Worm (Caenorhabditis elegans) whole organism, young adult: ENCODE results near the gene rdl-1.
A peak's percentile ranks its signal among the peaks of the same experiment; 100 is the strongest.

Experiments
- B0019.2 ChIP-seq: fragments of 200-800 bp; sonication (Bioruptor generic); conservative IDR thresholded peaks from 2 replicates; pipeline ENCODE4 v1.3.6; 2022; ENCODE audit warnings: missing genetic modification reagents, missing genetic modification characterization, missing compliant biosample characterization
- B0035.1 ChIP-seq: sonication (generic microtip); optimal IDR thresholded peaks from 2 replicates; lab custom pipeline; 2016; ENCODE audit warnings: missing genetic modification characterization, mild to moderate bottlenecking, missing compliant biosample characterization, missing genotype, missing genetic modification reagents
- B0336.3 ChIP-seq: fragments of 200-800 bp; sonication (Bioruptor generic); IDR thresholded peaks from 2 replicates; pipeline ENCODE4 v1.3.6; 2022; ENCODE audit warnings: missing genetic modification characterization, missing compliant biosample characterization
- F10E7.11 ChIP-seq: sonication (generic microtip); optimal IDR thresholded peaks from 2 replicates; lab custom pipeline; 2017; ENCODE audit warnings: mild to moderate bottlenecking, missing genetic modification characterization, moderate library complexity, missing compliant biosample characterization
- F39B2.1 ChIP-seq: fragments of 200-800 bp; sonication (Bioruptor generic); IDR thresholded peaks from 2 replicates; pipeline ENCODE4 v1.3.6; 2022; ENCODE audit warnings: missing genetic modification reagents, missing genetic modification characterization, missing compliant biosample characterization
- F49E8.2 ChIP-seq: sonication (generic microtip); optimal IDR thresholded peaks from 3 replicates; lab custom pipeline; 2017; ENCODE audit warnings: missing genetic modification characterization, mild to moderate bottlenecking, missing compliant biosample characterization, antibody characterized with exemption, moderate library complexity; ENCODE audit not compliant: insufficient read depth
- K12H6.12 ChIP-seq: fragments of 200-800 bp; sonication (Bioruptor generic); optimal IDR thresholded peaks from 2 replicates; lab custom pipeline; 2018; ENCODE audit warnings: mild to moderate bottlenecking, missing genetic modification characterization, missing compliant biosample characterization
- T07F8.4 ChIP-seq: sonication (generic microtip); optimal IDR thresholded peaks from 2 replicates; lab custom pipeline; 2016; ENCODE audit warnings: mild to moderate bottlenecking, missing genetic modification characterization, moderate library complexity, missing compliant biosample characterization
- T26A5.8 ChIP-seq: sonication (generic microtip); optimal IDR thresholded peaks from 2 replicates; lab custom pipeline; 2016; ENCODE audit warnings: missing genetic modification characterization, missing compliant biosample characterization
- Y67H2A.10 ChIP-seq: fragments of 200-800 bp; sonication (Bioruptor generic); conservative IDR thresholded peaks from 2 replicates; pipeline ENCODE4 v1.3.6; 2022; ENCODE audit warnings: missing genetic modification reagents, missing genetic modification characterization, missing compliant biosample characterization
- Y79H2A.3 ChIP-seq: fragments of 200-800 bp; sonication (Bioruptor generic); conservative IDR thresholded peaks from 2 replicates; pipeline ENCODE4 v1.3.6; 2022; ENCODE audit warnings: missing genetic modification reagents, missing genetic modification characterization, missing compliant biosample characterization
- akir-1 ChIP-seq: fragments of 200-800 bp; sonication (Bioruptor generic); optimal IDR thresholded peaks from 2 replicates; lab custom pipeline; 2018; ENCODE audit warnings: mild to moderate bottlenecking, missing genetic modification characterization, moderate library complexity, missing compliant biosample characterization
- athp-1 ChIP-seq: sonication (generic microtip); optimal IDR thresholded peaks from 2 replicates; lab custom pipeline; 2017; ENCODE audit warnings: mild to moderate bottlenecking, missing genetic modification characterization, missing compliant biosample characterization
- bed-1 ChIP-seq: fragments of 200-800 bp; sonication (Bioruptor generic); IDR thresholded peaks from 2 replicates; pipeline ENCODE4 v1.3.6; 2022; ENCODE audit warnings: missing genetic modification reagents, missing genetic modification characterization, missing compliant biosample characterization
- bed-2 ChIP-seq: fragments of 200-800 bp; sonication (Bioruptor generic); IDR thresholded peaks from 2 replicates; pipeline ENCODE4 v1.3.6; 2022; ENCODE audit warnings: missing genetic modification reagents, missing genetic modification characterization, missing compliant biosample characterization
- cebp-1 ChIP-seq, 2 experiments: fragments of 200-800 bp in 1 of 2; sonication (Bioruptor generic) in 1 of 2; sonication (generic microtip) in 1 of 2; IDR thresholded peaks in 1 of 2; optimal IDR thresholded peaks in 1 of 2; 2 replicates each; pipeline versions ENCODE4 v1.3.6 to Lab custom; 2017 to 2022; ENCODE audit warnings: missing compliant biosample characterization in 2 of 2, missing genetic modification characterization in 2 of 2, mild to moderate bottlenecking in 1 of 2, missing genetic modification reagents in 1 of 2, moderate library complexity in 1 of 2
- ceh-40 ChIP-seq: fragments of 200-800 bp; sonication (Bioruptor generic); IDR thresholded peaks from 2 replicates; pipeline ENCODE4 v1.3.6; 2022; ENCODE audit warnings: missing genetic modification characterization, missing compliant biosample characterization
- ceh-91 ChIP-seq: fragments of 200-800 bp; sonication (Bioruptor generic); IDR thresholded peaks from 2 replicates; pipeline ENCODE4 v1.3.6; 2022; ENCODE audit warnings: missing genetic modification reagents, missing genetic modification characterization, missing compliant biosample characterization
- die-1 ChIP-seq: sonication (generic microtip); optimal IDR thresholded peaks from 2 replicates; lab custom pipeline; 2016; ENCODE audit warnings: missing genotype, mild to moderate bottlenecking, missing genetic modification characterization, missing compliant biosample characterization
- dox-1 ChIP-seq: fragments of 200-800 bp; sonication (Bioruptor generic); IDR thresholded peaks from 2 replicates; pipeline ENCODE4 v1.3.6; 2022; ENCODE audit warnings: missing genetic modification reagents, missing genetic modification characterization, missing compliant biosample characterization
- efl-1 ChIP-seq: fragments of 150-350 bp; optimal IDR thresholded peaks from 2 replicates; lab custom pipeline; 2014; ENCODE audit warnings: missing biosample characterization, missing genetic modification reagents, missing genetic modification characterization
- egrh-3 ChIP-seq: fragments of 200-800 bp; sonication (Bioruptor generic); IDR thresholded peaks from 2 replicates; pipeline ENCODE4 v1.3.6; 2022; ENCODE audit warnings: missing genetic modification reagents, missing genetic modification characterization, missing compliant biosample characterization
- ets-4 ChIP-seq: fragments of 200-800 bp; sonication (Bioruptor generic); optimal IDR thresholded peaks from 2 replicates; lab custom pipeline; 2018; ENCODE audit warnings: mild to moderate bottlenecking, missing genetic modification characterization, missing compliant biosample characterization
- fkh-3 ChIP-seq: sonication (generic microtip); optimal IDR thresholded peaks from 2 replicates; lab custom pipeline; 2016; ENCODE audit warnings: mild to moderate bottlenecking, missing genetic modification characterization, missing compliant biosample characterization
- hlh-26 ChIP-seq: fragments of 200-800 bp; sonication (Bioruptor generic); conservative IDR thresholded peaks from 2 replicates; pipeline ENCODE4 v1.3.6; 2022; ENCODE audit warnings: missing genetic modification reagents, missing genetic modification characterization, missing compliant biosample characterization
- hmg-20 ChIP-seq: fragments of 200-800 bp; sonication (Bioruptor generic); IDR thresholded peaks from 2 replicates; pipeline ENCODE4 v1.3.6; 2022; ENCODE audit warnings: missing genetic modification reagents, missing genetic modification characterization, missing compliant biosample characterization
- hrde-1 ChIP-seq: sonication (generic microtip); optimal IDR thresholded peaks from 2 replicates; lab custom pipeline; 2016; ENCODE audit warnings: missing genetic modification characterization, mild to moderate bottlenecking, missing compliant biosample characterization, moderate library complexity, missing genotype, missing genetic modification reagents, borderline replicate concordance
- hsf-1 ChIP-seq: fragments of 200-800 bp; sonication (Bioruptor generic); IDR thresholded peaks from 2 replicates; pipeline ENCODE4 v1.3.6; 2022; ENCODE audit warnings: missing genetic modification reagents, missing genetic modification characterization, missing compliant biosample characterization
- let-526 ChIP-seq: fragments of 200-800 bp; sonication (Bioruptor generic); IDR thresholded peaks from 2 replicates; pipeline ENCODE4 v1.3.6; 2022; ENCODE audit warnings: missing genetic modification reagents, missing genetic modification characterization, missing compliant biosample characterization
- let-607 ChIP-seq, 2 experiments: fragments of 200-800 bp in 1 of 2; sonication (Bioruptor generic) in 1 of 2; sonication (generic microtip) in 1 of 2; optimal IDR thresholded peaks; 2 replicates each; lab custom pipeline; 2016 to 2018; ENCODE audit warnings: mild to moderate bottlenecking in 2 of 2, missing compliant biosample characterization in 2 of 2, missing genetic modification characterization in 2 of 2, moderate library complexity in 2 of 2, missing genotype in 1 of 2
- lin-26 ChIP-seq: fragments of 200-800 bp; sonication (Bioruptor generic); IDR thresholded peaks from 2 replicates; pipeline ENCODE4 v1.3.6; 2022; ENCODE audit warnings: missing genetic modification reagents, missing genetic modification characterization, missing compliant biosample characterization
- lin-35 ChIP-seq, 3 experiments: fragments of 150-350 bp in 2 of 3; sonication (generic microtip) in 1 of 3; optimal IDR thresholded peaks; 2 replicates each; lab custom pipeline; 2014 to 2018; ENCODE audit warnings: missing biosample characterization in 3 of 3, missing genetic modification characterization in 3 of 3, missing genetic modification reagents in 3 of 3
- lir-1 ChIP-seq: fragments of 200-800 bp; sonication (Bioruptor generic); conservative IDR thresholded peaks from 2 replicates; pipeline ENCODE4 v1.3.6; 2022; ENCODE audit warnings: missing genetic modification reagents, missing genetic modification characterization, missing compliant biosample characterization
- lsl-1 ChIP-seq: fragments of 200-800 bp; sonication (Bioruptor generic); optimal IDR thresholded peaks from 2 replicates; lab custom pipeline; 2018; ENCODE audit warnings: mild to moderate bottlenecking, missing genetic modification characterization, moderate library complexity, missing compliant biosample characterization
- madf-10 ChIP-seq: sonication (generic microtip); optimal IDR thresholded peaks from 2 replicates; lab custom pipeline; 2016; ENCODE audit warnings: mild to moderate bottlenecking, missing genetic modification characterization, missing compliant biosample characterization
- mes-4 ChIP-seq: sonication (generic microtip); optimal IDR thresholded peaks from 2 replicates; lab custom pipeline; 2016; ENCODE audit warnings: missing genotype, missing genetic modification characterization, missing compliant biosample characterization
- nfya-2 ChIP-seq: fragments of 200-800 bp; sonication (Bioruptor generic); IDR thresholded peaks from 2 replicates; pipeline ENCODE4 v1.3.6; 2022; ENCODE audit warnings: missing genetic modification reagents, missing genetic modification characterization, missing compliant biosample characterization
- sea-2 ChIP-seq: fragments of 200-800 bp; sonication (Bioruptor generic); IDR thresholded peaks from 2 replicates; pipeline ENCODE4 v1.3.6; 2022; ENCODE audit warnings: missing genetic modification characterization, missing compliant biosample characterization
- tbp1 ChIP-seq: fragments of 200-800 bp; sonication (Bioruptor generic); optimal IDR thresholded peaks from 2 replicates; lab custom pipeline; 2018; ENCODE audit warnings: mild to moderate bottlenecking, missing genetic modification characterization, missing compliant biosample characterization
- unc-130 ChIP-seq: sonication (generic microtip); optimal IDR thresholded peaks from 2 replicates; lab custom pipeline; 2016; ENCODE audit warnings: missing genetic modification reagents, missing genetic modification characterization, missing compliant biosample characterization
- xnd-1 ChIP-seq: sonication (generic microtip); optimal IDR thresholded peaks from 2 replicates; lab custom pipeline; 2016; ENCODE audit warnings: missing genotype, missing genetic modification reagents, missing genetic modification characterization, missing compliant biosample characterization
- ztf-18 ChIP-seq: sonication (generic microtip); optimal IDR thresholded peaks from 2 replicates; lab custom pipeline; 2016; ENCODE audit warnings: missing genotype, mild to moderate bottlenecking, missing genetic modification characterization, missing compliant biosample characterization
- ztf-22 ChIP-seq: fragments of 200-800 bp; sonication (Bioruptor generic); optimal IDR thresholded peaks from 2 replicates; lab custom pipeline; 2018; ENCODE audit warnings: mild to moderate bottlenecking, missing genetic modification characterization, moderate library complexity, missing compliant biosample characterization
- ztf-25 ChIP-seq: fragments of 200-800 bp; sonication (Bioruptor generic); IDR thresholded peaks from 2 replicates; pipeline ENCODE4 v1.3.6; 2022; ENCODE audit warnings: missing genetic modification reagents, missing genetic modification characterization, missing compliant biosample characterization

rdl-1 gene

ce11 chrIV:7800338-7800737 is 30.3 kb upstream of the rdl-1 start (continued):
- TF ChIP-seq Y79H2A.3 (0 out of 2 replicates have a peak, but pooled peaks have one; percentile 28), bed-1 (GFP tag; lab: Robert Waterston, UW) (no peak), ets-4 (GFP tag; lab: Kevin White, UChicago) (no peak), athp-1 (tag; lab: Kevin White, UChicago) (peak; percentile 80), unc-130 (GFP tag; lab: Kevin White, UChicago) (peak; percentile 63), bed-2 (GFP tag; lab: Robert Waterston, UW) (no peak), hrde-1 (peak; percentile 94), xnd-1 (peak; percentile 32), efl-1 (GFP tag; lab: Kevin White, UChicago) (peak; percentile 41), B0336.3 (peak; percentile 69; the same call in 1 of the 2 replicates), hlh-26 (no peak), akir-1 (GFP tag; lab: Kevin White, UChicago) (no peak), fkh-3 (tag; lab: Kevin White, UChicago) (peak; percentile 65), hmg-20 (GFP tag; lab: Robert Waterston, UW) (peak; percentile 32; the same call in 1 of the 2 replicates)

ce11 chrIV:7796432-7797113 is 26.5 kb upstream of the rdl-1 start, which contains the start of gene sgo-1:
sgo-1 (minus strand) TSS chrIV:7796482.
- TF ChIP-seq let-526: no peak
- TF ChIP-seq mes-4: no peak
- peak; percentile 69 for TF ChIP-seq hrde-1
- peak; percentile 70; the same call in 1 of the 2 replicates for TF ChIP-seq nfya-2 (GFP tag; lab: Robert Waterston, UW)
- peak; percentile 67 for TF ChIP-seq tbp1 (GFP tag; lab: Kevin White, UChicago)
- peak; percentile 97 for TF ChIP-seq lsl-1 (GFP tag; lab: Kevin White, UChicago)
- no peak for TF ChIP-seq B0035.1
- TF ChIP-seq T26A5.8 (tag; lab: Kevin White, UChicago): no peak
- no peak for TF ChIP-seq T07F8.4 (tag; lab: Kevin White, UChicago)
- TF ChIP-seq ceh-40 (GFP tag; lab: Robert Waterston, UW): no peak
- peak; percentile 98 for TF ChIP-seq ceh-91 (GFP tag; lab: Robert Waterston, UW)
- TF ChIP-seq F39B2.1: 0 out of 2 replicates have a peak, but pooled peaks have one; percentile 62
- no peak for TF ChIP-seq ztf-25 (GFP tag; lab: Robert Waterston, UW)
- TF ChIP-seq ztf-22 (GFP tag; lab: Kevin White, UChicago): no peak
- TF ChIP-seq efl-1 (GFP tag; lab: Kevin White, UChicago): peak; percentile 100
- no peak for TF ChIP-seq egrh-3 (GFP tag; lab: Robert Waterston, UW)
- TF ChIP-seq B0019.2 (GFP tag; lab: Robert Waterston, UW): peak; percentile 90
- TF ChIP-seq hsf-1: peak; percentile 92
- no peak for TF ChIP-seq F10E7.11 (tag; lab: Kevin White, UChicago)
- TF ChIP-seq madf-10 (tag; lab: Kevin White, UChicago): no peak
- no peak for TF ChIP-seq bed-1 (GFP tag; lab: Robert Waterston, UW)
- TF ChIP-seq lin-26 (GFP tag; lab: Robert Waterston, UW): no peak
- TF ChIP-seq K12H6.12 (tag; lab: Kevin White, UChicago): no peak
- TF ChIP-seq F49E8.2 (tag; lab: Kevin White, UChicago): peak; percentile 85
- TF ChIP-seq lir-1: peak; percentile 69; the same call in 1 of the 2 replicates
- TF ChIP-seq dox-1 (GFP tag; lab: Robert Waterston, UW): peak; percentile 91
- peak; percentile 35; the same call in 1 of the 2 replicates for TF ChIP-seq cebp-1 (GFP tag; IDR thresholded peaks at IDR 0.05; lab: Robert Waterston, UW)
- no peak for TF ChIP-seq cebp-1 (tag; optimal IDR thresholded peaks at IDR 0.05; lab: Kevin White, UChicago)
- TF ChIP-seq sea-2 (GFP tag; lab: Robert Waterston, UW): no peak
- TF ChIP-seq Y67H2A.10: 0 out of 2 replicates have a peak, but pooled peaks have one; percentile 43
- peak in 2 of 3 experiments; percentile 2 to 82 for TF ChIP-seq lin-35 (GFP tag; optimal IDR thresholded peaks at IDR 0.05; lab: Kevin White, UChicago)
- TF ChIP-seq ztf-18: no peak
- no peak for TF ChIP-seq let-607 (tag; optimal IDR thresholded peaks at IDR 0.05; lab: Kevin White, UChicago)
- TF ChIP-seq die-1 (tag; lab: Kevin White, UChicago): no peak
- TF ChIP-seq fkh-3 (tag; lab: Kevin White, UChicago): no peak
